Worm (Caenorhabditis elegans): ENCODE measurements around the gene pmk-3.

- TF ChIP-seq ceh-9 (tag; optimal IDR thresholded peaks at IDR 0.05) = no peak
- TF ChIP-seq nhr-76 (tag; optimal IDR thresholded peaks at IDR 0.05) = no peak
- TF ChIP-seq ztf-11 (tag; optimal IDR thresholded peaks at IDR 0.05) = no peak
- no peak for TF ChIP-seq mml-1 (tag; optimal IDR thresholded peaks at IDR 0.05)
- no peak for TF ChIP-seq pha-4 (tag; optimal IDR thresholded peaks at IDR 0.05)
- no peak for TF ChIP-seq jun-1 (tag; optimal IDR thresholded peaks at IDR 0.05)
- no peak for TF ChIP-seq nfya-1 (tag; optimal IDR thresholded peaks at IDR 0.05; ENCODE audit: insufficient read depth)
- no peak for TF ChIP-seq egl-27 (tag; optimal IDR thresholded peaks at IDR 0.05)
Measured at ce11 chrIV:8182566-8182965, 43.5 kb downstream of the pmk-3 start.

Measured in whole organism, L3 larva.